Fruit fly (Drosophila melanogaster) whole organism, adult: ENCODE results near the gene Calr.

Experiments
- CG11617 ChIP-seq: fragments of 200-800 bp; sonication (Bioruptor generic); optimal IDR thresholded peaks from 2 replicates; lab custom pipeline; 2017; ENCODE audit warnings: mild to moderate bottlenecking, missing biosample characterization, missing genetic modification reagents, missing genetic modification characterization
- CG12768 ChIP-seq: fragments of 200-800 bp; sonication (Bioruptor generic); optimal IDR thresholded peaks from 2 replicates; lab custom pipeline; 2017; ENCODE audit warnings: missing biosample characterization, missing genetic modification characterization, mild to moderate bottlenecking, moderate library complexity, missing genetic modification reagents
- CG14711 ChIP-seq: fragments of 200-800 bp; sonication (Bioruptor generic); optimal IDR thresholded peaks from 2 replicates; lab custom pipeline; 2018; ENCODE audit warnings: missing biosample characterization, mild to moderate bottlenecking, missing genetic modification characterization, moderate library complexity
- CG1620 ChIP-seq: fragments of 200-800 bp; sonication (Bioruptor generic); optimal IDR thresholded peaks from 2 replicates; lab custom pipeline; 2016; ENCODE audit warnings: missing biosample characterization, missing genetic modification characterization
- CG33017 ChIP-seq: fragments of 200-800 bp; sonication (Bioruptor generic); optimal IDR thresholded peaks from 2 replicates; lab custom pipeline; 2018; ENCODE audit warnings: missing biosample characterization, mild to moderate bottlenecking, missing genetic modification characterization, moderate library complexity
- CG5204 ChIP-seq: fragments of 200-800 bp; sonication (Bioruptor generic); optimal IDR thresholded peaks from 2 replicates; lab custom pipeline; 2016; ENCODE audit warnings: missing biosample characterization, missing genetic modification characterization
- CG7045 ChIP-seq: fragments of 200-800 bp; sonication (Bioruptor generic); optimal IDR thresholded peaks from 2 replicates; lab custom pipeline; 2017; ENCODE audit warnings: missing biosample characterization, mild to moderate bottlenecking, missing genetic modification characterization
- CG7101 ChIP-seq: fragments of 200-800 bp; sonication (Bioruptor generic); optimal IDR thresholded peaks from 2 replicates; lab custom pipeline; 2018; ENCODE audit warnings: missing biosample characterization, mild to moderate bottlenecking, missing genetic modification characterization, moderate library complexity
- Clk ChIP-seq: fragments of 200-800 bp; sonication (Bioruptor generic); optimal IDR thresholded peaks from 2 replicates; lab custom pipeline; 2017; ENCODE audit warnings: missing biosample characterization, missing genetic modification characterization
- Crg-1 ChIP-seq: fragments of 200-800 bp; sonication (Bioruptor generic); optimal IDR thresholded peaks from 2 replicates; lab custom pipeline; 2016; ENCODE audit warnings: missing biosample characterization, missing genetic modification characterization
- Hr96 ChIP-seq: fragments of 200-800 bp; sonication (Bioruptor generic); optimal IDR thresholded peaks from 2 replicates; lab custom pipeline; 2016; ENCODE audit warnings: missing biosample characterization, missing genetic modification characterization
- Mnt ChIP-seq: fragments of 200-800 bp; sonication (Bioruptor generic); optimal IDR thresholded peaks from 2 replicates; lab custom pipeline; 2016; ENCODE audit warnings: missing biosample characterization, mild to moderate bottlenecking, missing genetic modification characterization
- bab1 ChIP-seq: fragments of 200-800 bp; sonication (Bioruptor generic); optimal IDR thresholded peaks from 3 replicates; lab custom pipeline; 2019; ENCODE audit warnings: missing biosample characterization, mild to moderate bottlenecking, missing genetic modification characterization, moderate library complexity
- cic ChIP-seq: fragments of 200-800 bp; sonication (Bioruptor generic); optimal IDR thresholded peaks from 2 replicates; lab custom pipeline; 2017; ENCODE audit warnings: missing biosample characterization, mild to moderate bottlenecking, missing genetic modification characterization, moderate library complexity
- cnc ChIP-seq, 2 experiments: fragments of >200 bp; optimal IDR thresholded peaks; 2 replicates each; lab custom pipeline; 2017
- kay ChIP-seq: fragments of 200-800 bp; sonication (Bioruptor generic); peaks from one replicate; lab custom pipeline; 2016; ENCODE audit warnings: missing biosample characterization, missing genetic modification characterization, borderline replicate concordance
- ovo ChIP-seq: fragments of 200-800 bp; sonication (Bioruptor generic); optimal IDR thresholded peaks from 2 replicates; lab custom pipeline; 2016; ENCODE audit warnings: missing biosample characterization, missing genetic modification characterization
- pad ChIP-seq: fragments of 200-800 bp; sonication (Bioruptor generic); optimal IDR thresholded peaks from 3 replicates; lab custom pipeline; 2017; ENCODE audit warnings: missing biosample characterization, missing genetic modification characterization, mild to moderate bottlenecking, moderate library complexity, missing genetic modification reagents
- tj ChIP-seq: fragments of 200-800 bp; sonication (Bioruptor generic); optimal IDR thresholded peaks from 3 replicates; lab custom pipeline; 2017; ENCODE audit warnings: missing biosample characterization, mild to moderate bottlenecking, missing genetic modification characterization, moderate library complexity
- toe ChIP-seq: fragments of 200-800 bp; sonication (Bioruptor generic); optimal IDR thresholded peaks from 2 replicates; lab custom pipeline; 2016; ENCODE audit warnings: missing biosample characterization, missing genetic modification characterization

Gene Calr

dm6 chr3R:9601949-9602348 is 28.7 kb downstream of the Calr start:
- TF ChIP-seq CG33017 (tag; lab: Kevin White, UChicago) (no peak), CG14711 (tag; lab: Kevin White, UChicago) (no peak), ovo (peak; percentile 15), cic (GFP tag; lab: Kevin White, UChicago) (peak; percentile 36), cnc (optimal IDR thresholded peaks at IDR 0.05; lab: Kevin White, UChicago) (no peak), CG1620 (GFP tag; lab: Kevin White, UChicago) (no peak), bab1 (no peak), Hr96 (no peak), Crg-1 (no peak), CG7045 (GFP tag; lab: Kevin White, UChicago) (no peak), kay (GFP tag; lab: Kevin White, UChicago) (peak; percentile 12), CG11617 (GFP tag; lab: Kevin White, UChicago) (no peak), CG5204 (GFP tag; lab: Kevin White, UChicago) (no peak), CG7101 (tag; lab: Kevin White, UChicago) (no peak), Clk (GFP tag; lab: Kevin White, UChicago) (no peak), toe (no peak), CG12768 (GFP tag; lab: Kevin White, UChicago) (peak; percentile 10), tj (GFP tag; lab: Kevin White, UChicago) (peak; percentile 33), Mnt (GFP tag; lab: Kevin White, UChicago) (no peak), pad (GFP tag; lab: Kevin White, UChicago) (no peak)

dm6 chr3R:9600558-9600959 is 30.1 kb downstream of the Calr start:
- peak; percentile 54 for TF ChIP-seq ovo
- peak; percentile 81 for TF ChIP-seq kay (GFP tag; lab: Kevin White, UChicago)
- TF ChIP-seq toe: peak; percentile 49
- no peak for TF ChIP-seq cnc (optimal IDR thresholded peaks at IDR 0.05; lab: Kevin White, UChicago)
- TF ChIP-seq Crg-1: peak; percentile 60
- peak; percentile 44 for TF ChIP-seq CG14711 (tag; lab: Kevin White, UChicago)
- TF ChIP-seq CG33017 (tag; lab: Kevin White, UChicago): peak; percentile 82
- TF ChIP-seq Mnt (GFP tag; lab: Kevin White, UChicago): peak; percentile 44
- no peak for TF ChIP-seq Hr96
- peak; percentile 90 for TF ChIP-seq CG7045 (GFP tag; lab: Kevin White, UChicago)
- peak; percentile 40 for TF ChIP-seq tj (GFP tag; lab: Kevin White, UChicago)
- TF ChIP-seq CG11617 (GFP tag; lab: Kevin White, UChicago): peak; percentile 82
- TF ChIP-seq pad (GFP tag; lab: Kevin White, UChicago): peak; percentile 56
- peak; percentile 37 for TF ChIP-seq bab1
- TF ChIP-seq Clk (GFP tag; lab: Kevin White, UChicago): peak; percentile 58
- TF ChIP-seq CG12768 (GFP tag; lab: Kevin White, UChicago): peak; percentile 83
- TF ChIP-seq CG5204 (GFP tag; lab: Kevin White, UChicago): no peak
- peak; percentile 77 for TF ChIP-seq CG7101 (tag; lab: Kevin White, UChicago)
- TF ChIP-seq cic (GFP tag; lab: Kevin White, UChicago): peak; percentile 90
- TF ChIP-seq CG1620 (GFP tag; lab: Kevin White, UChicago): peak; percentile 6

DNA sequence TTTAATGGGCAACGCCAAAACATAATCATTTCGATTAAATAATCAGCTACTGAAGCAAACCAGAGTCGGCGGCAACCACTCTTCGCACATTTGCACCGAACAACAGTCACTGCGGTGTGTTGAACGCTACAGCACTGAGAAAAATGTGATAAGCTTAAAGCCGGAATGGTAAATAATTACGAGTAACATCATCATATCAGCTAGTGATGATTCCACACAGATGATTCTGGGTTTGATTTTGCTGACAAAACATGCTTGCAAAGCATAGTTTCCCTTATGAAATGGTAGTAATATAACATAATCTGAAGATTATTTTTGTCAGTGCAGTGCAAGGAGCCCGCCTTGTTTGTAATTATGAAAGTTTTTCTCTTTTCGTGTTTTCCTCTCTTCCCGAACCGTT is 32.6 kb downstream of the Calr start:
- TF ChIP-seq CG7101 (tag; lab: Kevin White, UChicago) (no peak), bab1 (no peak), tj (GFP tag; lab: Kevin White, UChicago) (no peak), CG12768 (GFP tag; lab: Kevin White, UChicago) (no peak), cnc (optimal IDR thresholded peaks at IDR 0.05; lab: Kevin White, UChicago) (no peak), Clk (GFP tag; lab: Kevin White, UChicago) (no peak), CG33017 (tag; lab: Kevin White, UChicago) (no peak), Hr96 (no peak), CG14711 (tag; lab: Kevin White, UChicago) (no peak), cic (GFP tag; lab: Kevin White, UChicago) (no peak), pad (GFP tag; lab: Kevin White, UChicago) (no peak), Crg-1 (no peak), toe (no peak), kay (GFP tag; lab: Kevin White, UChicago) (no peak)

- no peak for TF ChIP-seq cic (GFP tag; lab: Kevin White, UChicago)
- no peak for TF ChIP-seq tj (GFP tag; lab: Kevin White, UChicago)
- TF ChIP-seq CG1620 (GFP tag; lab: Kevin White, UChicago): no peak
Measured at dm6 chr3R:9596615-9597014, 34.0 kb downstream of the Calr start.

dm6 chr3R:9595681-9596357 is 34.8 kb downstream of the Calr start:
- TF ChIP-seq Clk (GFP tag; lab: Kevin White, UChicago) (no peak), CG11617 (GFP tag; lab: Kevin White, UChicago) (no peak), Crg-1 (no peak), CG5204 (GFP tag; lab: Kevin White, UChicago) (no peak), CG1620 (GFP tag; lab: Kevin White, UChicago) (no peak), cnc (optimal IDR thresholded peaks at IDR 0.05; lab: Kevin White, UChicago) (no peak), CG7101 (tag; lab: Kevin White, UChicago) (no peak), CG14711 (tag; lab: Kevin White, UChicago) (no peak)

DNA sequence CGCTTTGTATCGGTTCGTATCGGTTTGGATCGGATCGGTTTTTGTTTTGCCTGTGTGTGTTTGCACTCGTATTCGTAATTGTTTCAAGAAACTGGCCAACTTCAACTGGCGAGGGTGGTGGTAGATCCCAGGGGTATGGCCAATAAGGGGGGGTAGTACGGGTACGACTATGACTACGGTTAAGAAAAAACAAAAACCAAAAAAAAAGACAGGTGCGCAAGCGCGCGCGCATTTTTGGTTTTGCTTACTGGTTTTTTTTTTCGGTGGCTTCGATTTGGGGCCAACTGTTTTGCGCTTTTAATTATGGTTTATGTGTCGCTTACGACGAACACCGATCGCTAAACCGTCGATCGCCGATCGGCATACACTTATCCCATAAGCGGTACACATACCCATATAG is 35.8 kb downstream of the Calr start:
- TF ChIP-seq tj (GFP tag; lab: Kevin White, UChicago) (peak; percentile 4), CG14711 (tag; lab: Kevin White, UChicago) (no peak), kay (GFP tag; lab: Kevin White, UChicago) (no peak)
